Fruit fly (Drosophila melanogaster): ENCODE results near the gene Cpr35B.

Gene Cpr35B

DNA sequence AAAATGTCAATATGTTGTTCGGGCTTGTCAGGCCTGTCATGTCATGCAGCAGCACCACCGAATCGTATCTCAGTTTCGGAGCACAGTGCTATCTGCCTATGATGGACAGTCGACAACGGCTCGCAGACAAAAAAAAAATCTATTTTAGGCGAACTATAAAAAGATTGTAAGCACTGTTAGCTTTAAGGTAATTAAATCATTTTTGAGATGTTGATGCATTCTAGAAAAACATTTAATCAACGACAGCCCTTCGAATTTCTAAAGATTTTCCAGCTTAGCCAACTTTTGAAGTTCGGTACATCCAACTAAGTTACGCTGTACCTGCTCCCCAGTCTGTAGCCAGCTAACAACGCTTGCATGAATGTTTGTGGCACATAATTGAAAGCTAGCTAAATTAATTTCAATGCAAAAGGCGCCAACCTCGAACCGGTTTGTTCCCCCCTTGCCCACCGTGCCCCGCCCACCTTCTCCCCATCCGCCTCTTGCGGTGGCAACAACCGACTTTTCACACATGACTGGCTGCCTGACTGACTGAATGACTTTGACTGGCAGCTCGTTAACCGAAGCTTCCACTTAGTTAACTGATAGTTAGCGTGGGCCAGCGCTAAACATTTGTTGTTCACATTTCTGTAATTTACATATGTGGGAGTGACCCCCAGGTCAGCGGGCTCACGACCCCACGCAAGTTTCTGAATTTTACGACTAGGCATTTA, 33.4 kb upstream of the Cpr35B start (continued):
- TF ChIP-seq Dbx (GFP tag; IDR thresholded peaks at IDR 0.05), result no peak
- no peak for TF ChIP-seq run (tag; optimal IDR thresholded peaks at IDR 0.05)
- no peak for TF ChIP-seq CG6654 (GFP tag; optimal IDR thresholded peaks at IDR 0.05)
- peak; percentile 38 for TF ChIP-seq zfh2 (GFP tag; optimal IDR thresholded peaks at IDR 0.05)
- TF ChIP-seq CG10267 (tag; optimal IDR thresholded peaks at IDR 0.05), result no peak
- TF ChIP-seq abd-A (tag; optimal IDR thresholded peaks at IDR 0.05), result peak; percentile 72
- no peak for TF ChIP-seq MESR4 (GFP tag; optimal IDR thresholded peaks at IDR 0.05)
- peak; percentile 66 for TF ChIP-seq jing (GFP tag; optimal IDR thresholded peaks at IDR 0.05)
- TF ChIP-seq kah (GFP tag; optimal IDR thresholded peaks at IDR 0.05), result no peak
- no peak for TF ChIP-seq crc (GFP tag; optimal IDR thresholded peaks at IDR 0.05)
- TF ChIP-seq Fer3 (tag; optimal IDR thresholded peaks at IDR 0.05), result no peak
- TF ChIP-seq hb (GFP tag; IDR thresholded peaks at IDR 0.05; ENCODE audit: partially characterized antibody), result no peak
- no peak for TF ChIP-seq CG14441 (GFP tag; IDR thresholded peaks at IDR 0.05)
- peak; percentile 50; the same call in 1 of the 2 replicates for TF ChIP-seq E2f2 (GFP tag; IDR thresholded peaks at IDR 0.05)
- TF ChIP-seq Dfd (GFP tag; optimal IDR thresholded peaks at IDR 0.05), result no peak
- peak; percentile 43; the same call in 1 of the 2 replicates for TF ChIP-seq dimm (GFP tag; IDR thresholded peaks at IDR 0.05)
- no peak for TF ChIP-seq CG3163 (GFP tag; optimal IDR thresholded peaks at IDR 0.05)
- TF ChIP-seq mld (GFP tag; IDR thresholded peaks at IDR 0.05; ENCODE audit: partially characterized antibody), result no peak
- no peak for TF ChIP-seq Dll (GFP tag; IDR thresholded peaks at IDR 0.05; ENCODE audit: partially characterized antibody)
- TF ChIP-seq E2f1 (GFP tag; IDR thresholded peaks at IDR 0.05), result peak; percentile 25; the same call in 1 of the 2 replicates
- no peak for TF ChIP-seq zen2 (GFP tag; IDR thresholded peaks at IDR 0.05; ENCODE audit: partially characterized antibody)
- no peak for TF ChIP-seq CG2202 (tag; optimal IDR thresholded peaks at IDR 0.05)
- no peak; the same call in none of the 2 replicates for TF ChIP-seq CG11247 (GFP tag; IDR thresholded peaks at IDR 0.05)
- TF ChIP-seq ken (GFP tag; IDR thresholded peaks at IDR 0.05), result peak; percentile 61; the same call in 2 of the 3 replicates
- TF ChIP-seq CG9876 (GFP tag; optimal IDR thresholded peaks at IDR 0.05), result peak; percentile 25
- TF ChIP-seq CG4730 (GFP tag; IDR thresholded peaks at IDR 0.05), result no peak
- TF ChIP-seq CG6854 (GFP tag; optimal IDR thresholded peaks at IDR 0.05), result no peak
- TF ChIP-seq Hr78 (GFP tag; optimal IDR thresholded peaks at IDR 0.05), result peak in 1 of 2 experiments; percentile 89
- no peak for TF ChIP-seq CG11695 (GFP tag; IDR thresholded peaks at IDR 0.05)
- peak; percentile 0 for TF ChIP-seq CG13624 (GFP tag; optimal IDR thresholded peaks at IDR 0.05)
- TF ChIP-seq Hsf (GFP tag; optimal IDR thresholded peaks at IDR 0.05), result peak; percentile 68
- TF ChIP-seq pan (optimal IDR thresholded peaks at IDR 0.05), result no peak
- peak in 1 of 2 experiments; percentile 46 for TF ChIP-seq pan (GFP tag; optimal IDR thresholded peaks at IDR 0.05 in 1 of 2, IDR thresholded peaks at IDR 0.05 in 1 of 2)
- TF ChIP-seq nau (GFP tag; optimal IDR thresholded peaks at IDR 0.05), result peak; percentile 17
- no peak; the same call in 1 of the 2 replicates for TF ChIP-seq wor (GFP tag; IDR thresholded peaks at IDR 0.05)
- peak in 1 of 2 experiments; percentile 14 for TF ChIP-seq crp (GFP tag; optimal IDR thresholded peaks at IDR 0.05)
- no peak for TF ChIP-seq CG1602 (GFP tag; optimal IDR thresholded peaks at IDR 0.05)
- TF ChIP-seq CG10321 (GFP tag; IDR thresholded peaks at IDR 0.05), result no peak
- peak; percentile 33 for TF ChIP-seq CG12659 (GFP tag; optimal IDR thresholded peaks at IDR 0.05)
- peak; percentile 92 for TF ChIP-seq row (GFP tag; IDR thresholded peaks at IDR 0.05)
- TF ChIP-seq HLH54F (GFP tag; optimal IDR thresholded peaks at IDR 0.05), result no peak
- no peak for TF ChIP-seq Gsc (GFP tag; IDR thresholded peaks at IDR 0.05)
- TF ChIP-seq CG11723 (GFP tag; optimal IDR thresholded peaks at IDR 0.05), result peak; percentile 41
- peak; percentile 7 for TF ChIP-seq Dad (GFP tag; optimal IDR thresholded peaks at IDR 0.05)
- TF ChIP-seq CG30431 (GFP tag; optimal IDR thresholded peaks at IDR 0.05), result no peak
- TF ChIP-seq trh (GFP tag; optimal IDR thresholded peaks at IDR 0.05), result no peak
- TF ChIP-seq CG3407 (GFP tag; optimal IDR thresholded peaks at IDR 0.05), result peak; percentile 60
- TF ChIP-seq Bdp1 (GFP tag; optimal IDR thresholded peaks at IDR 0.05), result peak; percentile 44
- no peak for TF ChIP-seq CG18599 (GFP tag; optimal IDR thresholded peaks at IDR 0.05)

All from whole organism, embryonic.